Worm (Caenorhabditis elegans) whole organism, late embryonic: ENCODE results near the gene K01D12.5.

Source experiments
- ama-1 ChIP-seq: fragments of 150-350 bp; optimal IDR thresholded peaks from 2 replicates; lab custom pipeline; 2014
- fkh-10 ChIP-seq: fragments of 150-350 bp; optimal IDR thresholded peaks from 2 replicates; lab custom pipeline; 2014; ENCODE audit warnings: missing biosample characterization, missing genetic modification reagents, missing genetic modification characterization
- hlh-30 ChIP-seq: sonication (generic microtip); optimal IDR thresholded peaks from 2 replicates; lab custom pipeline; 2017; ENCODE audit warnings: antibody characterized with exemption, missing genetic modification characterization, missing compliant biosample characterization; ENCODE audit not compliant: insufficient read depth
- nhr-11 ChIP-seq: fragments of 150-350 bp; optimal IDR thresholded peaks from 2 replicates; lab custom pipeline; 2014; ENCODE audit warnings: missing biosample characterization, missing genetic modification characterization
- pha-4 ChIP-seq: fragments of 150-350 bp; optimal IDR thresholded peaks from 2 replicates; lab custom pipeline; 2018; ENCODE audit warnings: missing biosample characterization, missing genetic modification reagents, missing genetic modification characterization
- pqm-1 ChIP-seq: sonication (generic microtip); optimal IDR thresholded peaks from 2 replicates; lab custom pipeline; 2016; ENCODE audit warnings: missing genetic modification characterization, missing compliant biosample characterization

- TF ChIP-seq pqm-1: no peak
- TF ChIP-seq hlh-30: no peak
- no peak for TF ChIP-seq ama-1 (lab: Kevin White, UChicago)
- TF ChIP-seq nhr-11 (tag; lab: Kevin White, UChicago): no peak
- no peak for TF ChIP-seq fkh-10
- TF ChIP-seq pha-4 (tag; lab: Kevin White, UChicago): no peak
Measured at ce11 chrV:12415656-12416055, 18.0 kb downstream of the K01D12.5 start, which contains the start of gene cdr-2.
